Fruit fly (Drosophila melanogaster): ENCODE data around the gene side-VII.

side-VII gene

DNA sequence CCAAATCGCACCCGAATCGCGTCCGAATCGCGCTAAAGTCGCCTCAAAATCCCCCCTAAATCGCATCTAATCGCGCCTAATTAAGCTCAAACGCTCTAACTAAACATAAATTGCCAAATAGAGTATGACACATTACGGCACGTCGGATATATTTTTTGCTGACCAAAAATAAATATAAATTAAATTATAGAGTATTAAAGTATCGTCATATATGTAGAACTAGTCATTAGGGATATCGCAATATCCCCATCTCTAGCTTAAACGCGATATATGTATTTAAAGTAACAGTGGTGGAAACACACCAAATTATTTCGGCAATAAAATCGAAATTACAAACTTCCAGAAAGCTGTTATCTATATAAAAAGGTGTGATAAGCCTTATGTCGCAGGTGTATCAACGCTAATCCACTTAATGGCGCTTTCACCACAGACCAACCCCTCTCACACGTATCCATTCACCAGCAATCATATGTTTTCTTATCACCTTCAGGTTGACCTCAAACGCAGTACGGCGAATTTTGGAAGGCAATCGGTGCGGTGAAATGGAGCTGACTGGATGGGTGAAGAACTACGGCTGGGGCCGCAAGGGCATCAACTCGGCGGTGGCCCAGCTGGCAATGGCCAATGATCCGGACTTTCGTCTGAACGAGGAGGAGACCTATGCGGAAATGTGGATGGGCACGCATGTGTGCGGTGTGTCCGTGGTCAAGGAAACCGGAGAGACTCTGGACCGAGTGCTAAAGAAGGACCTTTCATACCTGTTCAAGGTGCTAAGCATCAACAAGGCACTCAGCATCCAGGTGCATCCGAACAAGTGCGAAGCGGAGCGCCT is 19.8 kb upstream of the side-VII start, which contains the start of gene Mpi:
Gene Mpi (plus strand): TSS at position 263 of the 832 bp plus-strand sequence.
- TF ChIP-seq CG11723 (GFP tag; optimal IDR thresholded peaks at IDR 0.05) (no peak), Tbp (GFP tag; optimal IDR thresholded peaks at IDR 0.05) (no peak), bbx (GFP tag; IDR thresholded peaks at IDR 0.05; ENCODE audit: partially characterized antibody) (peak; percentile 56; the same call in 1 of the 2 replicates), Rfx (GFP tag; IDR thresholded peaks at IDR 0.05) (peak; percentile 43), fu2 (GFP tag; optimal IDR thresholded peaks at IDR 0.05) (no peak), YL-1 (GFP tag; optimal IDR thresholded peaks at IDR 0.05) (peak; percentile 88), MTF-1 (GFP tag; optimal IDR thresholded peaks at IDR 0.05; ENCODE audit: borderline replicate concordance) (no peak), nerfin-1 (tag; optimal IDR thresholded peaks at IDR 0.05) (peak; percentile 8), CG17829 (tag; optimal IDR thresholded peaks at IDR 0.05) (peak; percentile 50), pzg (GFP tag; optimal IDR thresholded peaks at IDR 0.05) (peak; percentile 54), CG1602 (GFP tag; optimal IDR thresholded peaks at IDR 0.05) (peak; percentile 1), NFAT (GFP tag; IDR thresholded peaks at IDR 0.05) (0 out of 2 replicates have a peak, but pooled peaks have one; percentile 10), CG4360 (GFP tag; IDR thresholded peaks at IDR 0.05) (no peak), Fer1 (GFP tag; optimal IDR thresholded peaks at IDR 0.05) (peak; percentile 43), ci (GFP tag; IDR thresholded peaks at IDR 0.05) (peak; percentile 43; the same call in 2 of the 3 replicates), Stat92E (GFP tag; optimal IDR thresholded peaks at IDR 0.05) (peak in 1 of 3 experiments; percentile 49), CG17361 (GFP tag; IDR thresholded peaks at IDR 0.05) (no peak; the same call in 1 of the 3 replicates), salm (tag; optimal IDR thresholded peaks at IDR 0.05) (peak; percentile 41), CG15601 (tag; optimal IDR thresholded peaks at IDR 0.05) (no peak), chm (GFP tag; IDR thresholded peaks at IDR 0.05) (0 out of 2 replicates have a peak, but pooled peaks have one; percentile 14), Dref (GFP tag; IDR thresholded peaks at IDR 0.05) (peak; percentile 62), psq (GFP tag; optimal IDR thresholded peaks at IDR 0.05) (no peak), Asciz (GFP tag; optimal IDR thresholded peaks at IDR 0.05) (no peak), CG17359 (tag; optimal IDR thresholded peaks at IDR 0.05) (peak; percentile 33), Atf6 (GFP tag; IDR thresholded peaks at IDR 0.05) (peak; percentile 29), btn (GFP tag; optimal IDR thresholded peaks at IDR 0.05) (no peak), Xbp1 (GFP tag; optimal IDR thresholded peaks at IDR 0.05) (no peak), Mrtf (GFP tag; IDR thresholded peaks at IDR 0.05) (no peak), dmrt99B (tag; optimal IDR thresholded peaks at IDR 0.05) (no peak), fd3F (GFP tag; optimal IDR thresholded peaks at IDR 0.05) (peak; percentile 2), gfzf (GFP tag; optimal IDR thresholded peaks at IDR 0.05) (peak; percentile 39), HmgZ (tag; optimal IDR thresholded peaks at IDR 0.05) (peak; percentile 37), Abd-B (GFP tag; optimal IDR thresholded peaks at IDR 0.05) (no peak), Dad (GFP tag; optimal IDR thresholded peaks at IDR 0.05) (no peak), CG17912 (GFP tag; optimal IDR thresholded peaks at IDR 0.05) (no peak), B-H2 (GFP tag; optimal IDR thresholded peaks at IDR 0.05) (peak; percentile 36), CG17328 (GFP tag; IDR thresholded peaks at IDR 0.05) (0 out of 2 replicates have a peak, but pooled peaks have one; percentile 12), chinmo (GFP tag; IDR thresholded peaks at IDR 0.05; ENCODE audit: partially characterized antibody) (0 out of 4 replicates have a peak, but pooled peaks have one; percentile 32), dimm (GFP tag; IDR thresholded peaks at IDR 0.05) (no peak), Sry-δ (GFP tag; optimal IDR thresholded peaks at IDR 0.05) (peak; percentile 77), CG6175 (GFP tag; IDR thresholded peaks at IDR 0.05) (no peak), HLH54F (GFP tag; optimal IDR thresholded peaks at IDR 0.05) (no peak), phol (tag; optimal IDR thresholded peaks at IDR 0.05) (peak; percentile 51), CG4617 (GFP tag; optimal IDR thresholded peaks at IDR 0.05; ENCODE audit: borderline replicate concordance) (peak; percentile 63), CG10979 (tag; optimal IDR thresholded peaks at IDR 0.05) (peak; percentile 44), org-1 (GFP tag; optimal IDR thresholded peaks at IDR 0.05) (no peak), slbo (GFP tag; IDR thresholded peaks at IDR 0.05) (peak; percentile 19; the same call in 1 of the 2 replicates), NfI (GFP tag; optimal IDR thresholded peaks at IDR 0.05) (no peak)

Data from whole organism, embryonic.